Worm (Caenorhabditis elegans) whole organism, mixed stage, embryonic: ENCODE results near the gene H20J04.1.

Source experiments
- M03D4.4 ChIP-seq: sonication (generic microtip); optimal IDR thresholded peaks from 2 replicates; lab custom pipeline; 2017; ENCODE audit warnings: mild to moderate bottlenecking, missing genetic modification characterization, missing compliant biosample characterization
- bed-3 ChIP-seq: fragments of 200-800 bp; sonication (Bioruptor generic); optimal IDR thresholded peaks from 3 replicates; lab custom pipeline; 2018; ENCODE audit warnings: mild to moderate bottlenecking, missing genetic modification characterization, moderate library complexity, missing compliant biosample characterization
- blmp-1 ChIP-seq: fragments of 150-350 bp; optimal IDR thresholded peaks from 2 replicates; lab custom pipeline; 2014; ENCODE audit warnings: missing biosample characterization, missing genetic modification characterization
- ceh-39 ChIP-seq: fragments of 150-350 bp; optimal IDR thresholded peaks from 2 replicates; lab custom pipeline; 2014; ENCODE audit warnings: missing biosample characterization, missing genetic modification characterization
- ceh-43 ChIP-seq: fragments of 200-800 bp; sonication (Bioruptor generic); optimal IDR thresholded peaks from 2 replicates; lab custom pipeline; 2018; ENCODE audit warnings: mild to moderate bottlenecking, missing genetic modification characterization, moderate library complexity, missing compliant biosample characterization
- ceh-83 ChIP-seq: fragments of 200-800 bp; sonication (Bioruptor generic); optimal IDR thresholded peaks from 2 replicates; lab custom pipeline; 2018; ENCODE audit warnings: mild to moderate bottlenecking, missing genetic modification characterization, missing compliant biosample characterization
- ces-1 ChIP-seq: fragments of 150-350 bp; optimal IDR thresholded peaks from 2 replicates; lab custom pipeline; 2014; ENCODE audit warnings: missing biosample characterization, missing genetic modification reagents, missing genetic modification characterization
- cnd-1 ChIP-seq: fragments of 200-800 bp; sonication (Bioruptor generic); optimal IDR thresholded peaks from 2 replicates; lab custom pipeline; 2018; ENCODE audit warnings: mild to moderate bottlenecking, missing genetic modification characterization, missing compliant biosample characterization
- drap-1 ChIP-seq: fragments of 200-800 bp; sonication (Bioruptor generic); optimal IDR thresholded peaks from 3 replicates; lab custom pipeline; 2018; ENCODE audit warnings: mild to moderate bottlenecking, missing genetic modification characterization, missing compliant biosample characterization
- elt-3 ChIP-seq: fragments of 150-350 bp; optimal IDR thresholded peaks from 2 replicates; lab custom pipeline; 2014; ENCODE audit warnings: missing biosample characterization, missing genetic modification characterization
- ham-2 ChIP-seq: fragments of 200-800 bp; sonication (Bioruptor generic); optimal IDR thresholded peaks from 2 replicates; lab custom pipeline; 2018; ENCODE audit warnings: mild to moderate bottlenecking, missing genetic modification characterization, missing compliant biosample characterization
- hlh-1 ChIP-seq: fragments of 150-350 bp; optimal IDR thresholded peaks from 2 replicates; lab custom pipeline; 2014; ENCODE audit warnings: missing biosample characterization, missing genetic modification reagents, missing genetic modification characterization
- lin-13 ChIP-seq: fragments of 150-350 bp; optimal IDR thresholded peaks from 2 replicates; lab custom pipeline; 2014; ENCODE audit warnings: missing biosample characterization, missing genetic modification characterization
- lin-32 ChIP-seq: fragments of 200-800 bp; sonication (Bioruptor generic); optimal IDR thresholded peaks from 2 replicates; lab custom pipeline; 2018; ENCODE audit warnings: mild to moderate bottlenecking, missing genetic modification characterization, missing compliant biosample characterization
- lsy-2 ChIP-seq: fragments of 150-350 bp; optimal IDR thresholded peaks from 2 replicates; lab custom pipeline; 2014; ENCODE audit warnings: missing biosample characterization, missing genetic modification characterization
- mab-5 ChIP-seq: fragments of 150-350 bp; optimal IDR thresholded peaks from 2 replicates; lab custom pipeline; 2014; ENCODE audit warnings: missing biosample characterization, missing genetic modification characterization
- mep-1 ChIP-seq: fragments of 150-350 bp; optimal IDR thresholded peaks from 2 replicates; lab custom pipeline; 2017; ENCODE audit warnings: missing biosample characterization, missing genetic modification reagents, missing genetic modification characterization, inconsistent platforms
- nhr-12 ChIP-seq: fragments of 150-350 bp; optimal IDR thresholded peaks from 2 replicates; lab custom pipeline; 2014; ENCODE audit warnings: missing biosample characterization, missing genetic modification characterization
- nhr-2 ChIP-seq: fragments of 150-350 bp; optimal IDR thresholded peaks from 2 replicates; lab custom pipeline; 2014; ENCODE audit warnings: missing biosample characterization, missing genetic modification characterization
- nhr-237 ChIP-seq: fragments of 150-350 bp; optimal IDR thresholded peaks from 2 replicates; lab custom pipeline; 2014; ENCODE audit warnings: missing biosample characterization, missing genetic modification characterization
- nhr-28 ChIP-seq: fragments of 150-350 bp; optimal IDR thresholded peaks from 2 replicates; lab custom pipeline; 2014; ENCODE audit warnings: missing biosample characterization, missing genetic modification characterization
- nhr-76 ChIP-seq: sonication (generic microtip); optimal IDR thresholded peaks from 2 replicates; lab custom pipeline; 2017; ENCODE audit warnings: missing biosample characterization, missing genetic modification characterization
- pha-4 ChIP-seq: fragments of 150-350 bp; optimal IDR thresholded peaks from 2 replicates; lab custom pipeline; 2018; ENCODE audit warnings: missing biosample characterization, missing genetic modification reagents, missing genetic modification characterization
- sptf-1 ChIP-seq: sonication (generic microtip); optimal IDR thresholded peaks from 2 replicates; lab custom pipeline; 2017; ENCODE audit warnings: mild to moderate bottlenecking, missing genetic modification characterization, moderate library complexity, missing compliant biosample characterization
- tbx-8 ChIP-seq: fragments of 200-800 bp; sonication (Bioruptor generic); optimal IDR thresholded peaks from 2 replicates; lab custom pipeline; 2018; ENCODE audit warnings: mild to moderate bottlenecking, missing genetic modification characterization, moderate library complexity, missing compliant biosample characterization
- unc-120 ChIP-seq: sonication (generic microtip); optimal IDR thresholded peaks from 2 replicates; lab custom pipeline; 2017; ENCODE audit warnings: missing genetic modification characterization, missing compliant biosample characterization; ENCODE audit not compliant: poor library complexity, severe bottlenecking
- unc-39 ChIP-seq: fragments of 150-350 bp; optimal IDR thresholded peaks from 2 replicates; lab custom pipeline; 2014; ENCODE audit warnings: missing biosample characterization, missing genetic modification characterization
- unc-62 ChIP-seq: fragments of 150-350 bp; optimal IDR thresholded peaks from 2 replicates; lab custom pipeline; 2014; ENCODE audit warnings: missing biosample characterization, missing genetic modification reagents, missing genetic modification characterization
- ztf-11 ChIP-seq: fragments of 150-350 bp; optimal IDR thresholded peaks from 2 replicates; lab custom pipeline; 2014; ENCODE audit warnings: missing biosample characterization, missing genetic modification characterization

H20J04.1 gene

ce11 chrII:4350888-4351287, 4.5 kb upstream of the H20J04.1 start, which contains the start of gene H20J04.9:
TSS of gene H20J04.9 (plus strand) at chrII:4351188.
- no peak for TF ChIP-seq cnd-1
- TF ChIP-seq mep-1 = no peak
- TF ChIP-seq tbx-8 (GFP tag; lab: Kevin White, UChicago) = no peak

ce11 chrII:4358765-4359164, 3.4 kb downstream of the H20J04.1 start, which contains the start of gene lat-2:
TSS of gene lat-2 (plus strand) at chrII:4359065.
- no peak for TF ChIP-seq nhr-28
- no peak for TF ChIP-seq ham-2 (GFP tag; lab: Kevin White, UChicago)
- no peak for TF ChIP-seq lsy-2 (tag; lab: Kevin White, UChicago)
- TF ChIP-seq mep-1 = no peak
- no peak for TF ChIP-seq M03D4.4
- no peak for TF ChIP-seq lin-32
- no peak for TF ChIP-seq sptf-1
- TF ChIP-seq unc-62 = no peak
- no peak for TF ChIP-seq ceh-43 (GFP tag; lab: Kevin White, UChicago)
- no peak for TF ChIP-seq ceh-83 (GFP tag; lab: Kevin White, UChicago)
- no peak for TF ChIP-seq unc-120
- TF ChIP-seq unc-39 (tag; lab: Kevin White, UChicago) = no peak
- TF ChIP-seq, all 35 proteins: peak for 0

- no peak for TF ChIP-seq unc-62
- no peak for TF ChIP-seq nhr-12 (tag; lab: Kevin White, UChicago)
- TF ChIP-seq pha-4 (tag; lab: Kevin White, UChicago) = no peak
- TF ChIP-seq drap-1 (GFP tag; lab: Kevin White, UChicago) = no peak
- TF ChIP-seq ztf-11 = no peak
- no peak for TF ChIP-seq ceh-43 (GFP tag; lab: Kevin White, UChicago)
- TF ChIP-seq sptf-1 = no peak
- TF ChIP-seq nhr-237 (tag; lab: Kevin White, UChicago) = no peak
- no peak for TF ChIP-seq elt-3
- no peak for TF ChIP-seq ceh-83 (GFP tag; lab: Kevin White, UChicago)
- no peak for TF ChIP-seq unc-39 (tag; lab: Kevin White, UChicago)
- TF ChIP-seq tbx-8 (GFP tag; lab: Kevin White, UChicago) = no peak
- TF ChIP-seq mab-5 = no peak
- TF ChIP-seq hlh-1 = no peak
- TF ChIP-seq, all 35 proteins: peak for 0
Observed at ce11 chrII:4359219-4359618, 3.8 kb downstream of the H20J04.1 start.

DNA sequence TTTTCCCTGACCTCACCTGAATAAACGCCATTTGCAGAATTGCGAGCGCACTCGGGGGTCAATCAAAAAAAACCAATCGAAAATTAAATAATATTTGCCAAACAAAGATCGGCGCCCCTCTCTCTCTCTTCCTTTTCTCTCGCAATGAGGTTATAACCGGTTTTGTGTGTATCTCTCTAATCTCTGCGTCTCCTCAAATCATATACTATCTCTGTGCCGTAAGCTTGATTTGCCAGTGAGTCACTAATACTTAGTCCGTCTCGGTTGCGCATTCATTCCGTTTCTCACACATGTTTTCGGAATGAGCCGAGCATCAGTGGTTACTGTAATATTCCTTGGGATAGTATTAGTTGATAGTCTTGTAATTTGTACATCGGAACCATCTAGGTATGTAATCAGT, 6.7 kb downstream of the H20J04.1 start:
- TF ChIP-seq ceh-39 (tag; lab: Kevin White, UChicago) (no peak), lin-13 (tag; lab: Kevin White, UChicago) (no peak), unc-39 (tag; lab: Kevin White, UChicago) (no peak), ham-2 (GFP tag; lab: Kevin White, UChicago) (no peak), nhr-2 (tag; lab: Kevin White, UChicago) (no peak), mab-5 (no peak), unc-120 (no peak), tbx-8 (GFP tag; lab: Kevin White, UChicago) (no peak), ceh-43 (GFP tag; lab: Kevin White, UChicago) (no peak), ztf-11 (no peak), nhr-76 (tag; lab: Kevin White, UChicago) (no peak), drap-1 (GFP tag; lab: Kevin White, UChicago) (no peak), blmp-1 (tag; lab: Kevin White, UChicago) (no peak), hlh-1 (no peak), lin-32 (no peak)

ce11 chrII:4367923-4368322, 12.5 kb downstream of the H20J04.1 start, which contains the start of gene try-9:
TSS of gene try-9 (plus strand) at chrII:4368223.
- TF ChIP-seq ztf-11 (no peak), hlh-1 (no peak), lin-32 (no peak), cnd-1 (no peak), bed-3 (GFP tag; lab: Kevin White, UChicago) (no peak), mab-5 (no peak), unc-39 (tag; lab: Kevin White, UChicago) (no peak), unc-62 (no peak), ces-1 (GFP tag; lab: Kevin White, UChicago) (no peak), nhr-2 (tag; lab: Kevin White, UChicago) (no peak), nhr-28 (no peak), drap-1 (GFP tag; lab: Kevin White, UChicago) (no peak), ceh-83 (GFP tag; lab: Kevin White, UChicago) (no peak)

DNA sequence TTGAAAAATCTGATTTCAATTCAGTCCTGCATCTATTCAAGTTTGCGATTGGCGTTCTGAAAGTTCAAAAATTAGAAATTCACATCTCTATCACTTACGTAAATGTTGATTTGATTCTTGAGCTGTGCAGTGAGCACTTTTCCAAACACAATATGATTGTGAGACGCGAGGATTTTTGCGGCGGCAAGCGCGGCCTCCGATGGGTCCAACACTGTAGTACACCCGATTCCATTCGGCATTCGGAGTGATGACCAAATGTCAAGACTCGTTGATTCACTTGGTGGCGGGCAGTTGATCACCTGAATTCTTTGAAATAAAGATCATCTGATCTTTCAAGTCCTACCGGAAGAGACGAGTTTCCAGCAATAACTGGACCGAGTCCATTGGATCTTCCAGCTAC, 14.3 kb downstream of the H20J04.1 start:
- TF ChIP-seq ceh-43 (GFP tag; lab: Kevin White, UChicago) (no peak), drap-1 (GFP tag; lab: Kevin White, UChicago) (no peak), ces-1 (GFP tag; lab: Kevin White, UChicago) (no peak), mep-1 (no peak), nhr-237 (tag; lab: Kevin White, UChicago) (no peak), bed-3 (GFP tag; lab: Kevin White, UChicago) (no peak), lin-13 (tag; lab: Kevin White, UChicago) (no peak), nhr-12 (tag; lab: Kevin White, UChicago) (no peak), ztf-11 (no peak), unc-120 (no peak), ceh-39 (tag; lab: Kevin White, UChicago) (no peak)
- TF ChIP-seq, all 35 proteins: peak for 0
